Worm (Caenorhabditis elegans): Measurements from ENCODE around the gene C36A4.4.
"Not testable (repeated sequence)": the region's sequence is repeated elsewhere in the genome, so short reads cannot be mapped to it uniquely, and the experiment has no call there.

C36A4.4 gene

ce11 chrIII:3857007-3857406 is 13.6 kb upstream of the C36A4.4 start:
- peak; percentile 88 for TF ChIP-seq lsy-2 (tag; optimal IDR thresholded peaks at IDR 0.05)

ce11 chrIII:3854868-3855267 is 11.5 kb upstream of the C36A4.4 start:
- peak; percentile 52 for TF ChIP-seq lsy-2 (tag; optimal IDR thresholded peaks at IDR 0.05)

ce11 chrIII:3852030-3852579 is 8.7 kb upstream of the C36A4.4 start, which contains the start of gene cyp-25A4:
TSS of gene cyp-25A4 (minus strand) at chrIII:3852080.
- TF ChIP-seq unc-62 (GFP tag; optimal IDR thresholded peaks at IDR 0.05); drap-1 (GFP tag; optimal IDR thresholded peaks at IDR 0.05); nhr-12 (tag; optimal IDR thresholded peaks at IDR 0.05): not testable (repeated sequence)

DNA sequence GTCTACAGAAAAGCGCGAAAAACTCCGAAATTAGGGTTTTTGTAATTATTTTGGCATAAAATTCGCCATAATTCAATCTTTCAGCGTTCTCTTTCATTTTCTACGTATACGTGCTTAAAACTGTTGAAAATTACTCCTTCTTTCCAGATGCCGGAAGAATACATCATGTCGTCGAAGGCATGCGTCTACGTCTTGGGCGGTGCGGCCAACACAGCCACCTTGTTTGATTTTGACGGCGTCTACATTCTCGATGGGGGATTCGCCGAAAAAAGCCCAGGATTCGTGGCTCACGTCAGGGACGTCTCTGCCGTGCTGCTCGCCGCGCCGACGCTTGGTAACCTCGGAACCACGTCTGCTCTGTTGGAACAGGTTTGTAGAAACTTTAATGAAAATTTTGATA is 1.3 kb upstream of the C36A4.4 start, which contains the start of gene maph-1.3:
Gene maph-1.3 (plus strand): TSS at position 148 of the 400 bp plus-strand sequence.
- TF ChIP-seq lin-13 (tag; optimal IDR thresholded peaks at IDR 0.05); tbx-8 (GFP tag; optimal IDR thresholded peaks at IDR 0.05); cnd-1 (tag; optimal IDR thresholded peaks at IDR 0.05): not testable (repeated sequence)

ce11 chrIII:3840279-3840678 is 3.1 kb downstream of the C36A4.4 start, which contains the start of gene C36A4.11:
TSS of gene C36A4.11 (plus strand) at chrIII:3840579.
- not testable (repeated sequence) for TF ChIP-seq flh-1 (GFP tag; optimal IDR thresholded peaks at IDR 0.05); ceh-39 (tag; optimal IDR thresholded peaks at IDR 0.05); mep-1 (tag; optimal IDR thresholded peaks at IDR 0.05)

ce11 chrIII:3839635-3840034 is 3.8 kb downstream of the C36A4.4 start, which contains the start of gene cyp-25A3:
TSS of gene cyp-25A3 (minus strand) at chrIII:3839735.
- TF ChIP-seq zip-8 (tag; optimal IDR thresholded peaks at IDR 0.05) (no peak), lin-13 (tag; optimal IDR thresholded peaks at IDR 0.05) (no peak), drap-1 (GFP tag; optimal IDR thresholded peaks at IDR 0.05) (no peak)

- TF ChIP-seq ceh-39 (tag; optimal IDR thresholded peaks at IDR 0.05): no peak
- no peak for TF ChIP-seq blmp-1 (tag; optimal IDR thresholded peaks at IDR 0.05)
- no peak for TF ChIP-seq unc-39 (tag; optimal IDR thresholded peaks at IDR 0.05)
- TF ChIP-seq ceh-43 (GFP tag; optimal IDR thresholded peaks at IDR 0.05): no peak
- no peak for TF ChIP-seq bed-3 (GFP tag; optimal IDR thresholded peaks at IDR 0.05)
- TF ChIP-seq sptf-1 (tag; optimal IDR thresholded peaks at IDR 0.05): no peak
- no peak for TF ChIP-seq mls-2 (tag; optimal IDR thresholded peaks at IDR 0.05)
- no peak for TF ChIP-seq nhr-28 (tag; optimal IDR thresholded peaks at IDR 0.05)
- no peak for TF ChIP-seq ztf-11 (tag; optimal IDR thresholded peaks at IDR 0.05)
- no peak for TF ChIP-seq nhr-2 (tag; optimal IDR thresholded peaks at IDR 0.05)
- TF ChIP-seq unc-62 (GFP tag; optimal IDR thresholded peaks at IDR 0.05): no peak
- TF ChIP-seq mep-1 (tag; optimal IDR thresholded peaks at IDR 0.05): no peak
- TF ChIP-seq drap-1 (GFP tag; optimal IDR thresholded peaks at IDR 0.05): no peak
- no peak for TF ChIP-seq nhr-12 (tag; optimal IDR thresholded peaks at IDR 0.05)
- TF ChIP-seq ceh-83 (GFP tag; optimal IDR thresholded peaks at IDR 0.05): no peak
- no peak for TF ChIP-seq zip-8 (tag; optimal IDR thresholded peaks at IDR 0.05)
- TF ChIP-seq hlh-1 (tag; optimal IDR thresholded peaks at IDR 0.05): no peak
- no peak for TF ChIP-seq M03D4.4 (tag; optimal IDR thresholded peaks at IDR 0.05)
- TF ChIP-seq nhr-76 (tag; optimal IDR thresholded peaks at IDR 0.05): no peak
These were observed 8.6 kb downstream of the C36A4.4 start, which contains the start of gene cyp-25A2 for ce11 chrIII:3834800-3835271. TSS of gene cyp-25A2 (plus strand) at chrIII:3835221.

ce11 chrIII:3832291-3832690 is 11.1 kb downstream of the C36A4.4 start, which contains the start of gene cyp-25A1:
TSS of gene cyp-25A1 (plus strand) at chrIII:3832591.
- no peak for TF ChIP-seq elt-3 (tag; optimal IDR thresholded peaks at IDR 0.05)
- TF ChIP-seq nhr-2 (tag; optimal IDR thresholded peaks at IDR 0.05): no peak
- no peak for TF ChIP-seq ces-1 (GFP tag; optimal IDR thresholded peaks at IDR 0.05)
- no peak for TF ChIP-seq nhr-76 (tag; optimal IDR thresholded peaks at IDR 0.05)
- TF ChIP-seq unc-39 (tag; optimal IDR thresholded peaks at IDR 0.05): no peak
- no peak for TF ChIP-seq nhr-28 (tag; optimal IDR thresholded peaks at IDR 0.05)
- no peak for TF ChIP-seq ceh-39 (tag; optimal IDR thresholded peaks at IDR 0.05)
- no peak for TF ChIP-seq mep-1 (tag; optimal IDR thresholded peaks at IDR 0.05)
- no peak for TF ChIP-seq ham-2 (GFP tag; optimal IDR thresholded peaks at IDR 0.05)
- TF ChIP-seq unc-62 (GFP tag; optimal IDR thresholded peaks at IDR 0.05): no peak
- TF ChIP-seq ceh-43 (GFP tag; optimal IDR thresholded peaks at IDR 0.05): no peak
- no peak for TF ChIP-seq lin-13 (tag; optimal IDR thresholded peaks at IDR 0.05)

All from whole organism, mixed stage, embryonic.